Worm (Caenorhabditis elegans) whole organism, dauer: ENCODE results near the gene T14E8.2.

Experiments
- unc-62 ChIP-seq: sonication (generic microtip); optimal IDR thresholded peaks from 2 replicates; lab custom pipeline; 2017; ENCODE audit warnings: missing biosample characterization, missing genetic modification reagents, missing genetic modification characterization

Gene T14E8.2

ce11 chrX:6542692-6543091 lies at the start of gene T14E8.2:
T14E8.2 (plus strand) TSS chrX:6542992.
- no peak for TF ChIP-seq unc-62 (GFP tag; lab: Kevin White, UChicago)

- TF ChIP-seq unc-62 (GFP tag; lab: Kevin White, UChicago): no peak
These were observed 43.1 kb upstream of the T14E8.2 start, which contains the start of gene actl-1 for ce11 chrX:6499736-6500135. actl-1 (minus strand) TSS chrX:6499836.

ce11 chrX:6503148-6503547 lies 39.6 kb upstream of the T14E8.2 start:
- TF ChIP-seq unc-62 (GFP tag; lab: Kevin White, UChicago): no peak

ce11 chrX:6505008-6505407 lies 37.8 kb upstream of the T14E8.2 start, which contains the start of gene cdf-1:
cdf-1 (minus strand) TSS chrX:6505143.
- TF ChIP-seq unc-62 (GFP tag; lab: Kevin White, UChicago): no peak

- no peak for TF ChIP-seq unc-62 (GFP tag; lab: Kevin White, UChicago)
These were observed 37.1 kb upstream of the T14E8.2 start, which contains the start of gene glr-8 for ce11 chrX:6505662-6506061. glr-8 (plus strand) TSS chrX:6505980.

DNA sequence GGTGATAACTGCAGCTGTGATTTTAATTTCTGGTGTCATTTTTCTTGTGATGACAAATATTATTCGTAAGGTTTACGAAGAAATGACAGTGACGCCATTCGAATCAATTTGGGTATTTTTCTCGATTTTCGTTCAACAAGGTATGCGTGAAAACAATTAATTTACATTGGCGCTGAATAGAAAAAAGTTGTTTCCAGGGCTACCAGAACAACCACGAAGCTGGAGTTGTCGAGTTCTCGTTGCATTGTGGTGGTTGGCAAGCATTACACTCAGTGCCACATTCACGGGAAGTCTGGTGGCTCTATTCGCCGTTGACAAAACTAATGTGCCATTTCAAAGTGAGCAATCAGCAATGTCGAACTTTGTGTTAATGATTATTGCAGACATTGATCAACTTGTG lies 35.1 kb upstream of the T14E8.2 start:
- TF ChIP-seq unc-62 (GFP tag; lab: Kevin White, UChicago): no peak

DNA sequence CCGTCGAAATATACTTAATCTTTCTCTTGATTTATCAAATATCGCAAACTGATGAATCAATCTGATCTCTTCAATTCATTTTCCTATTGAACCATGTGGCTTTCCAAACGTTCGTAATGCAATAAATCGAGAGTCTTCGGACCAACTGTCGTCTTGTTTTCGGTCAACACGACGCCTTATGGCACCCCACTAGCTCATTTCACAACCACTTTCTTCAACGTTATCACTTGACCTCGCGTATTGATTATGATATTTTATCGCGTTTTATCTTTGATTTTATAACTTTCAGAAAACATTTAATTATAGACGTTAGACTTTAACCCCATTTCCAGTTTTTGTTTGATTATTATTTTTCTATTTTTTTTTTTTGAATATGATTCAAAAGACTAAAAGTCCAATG lies 33.0 kb upstream of the T14E8.2 start:
- no peak for TF ChIP-seq unc-62 (GFP tag; lab: Kevin White, UChicago)

DNA sequence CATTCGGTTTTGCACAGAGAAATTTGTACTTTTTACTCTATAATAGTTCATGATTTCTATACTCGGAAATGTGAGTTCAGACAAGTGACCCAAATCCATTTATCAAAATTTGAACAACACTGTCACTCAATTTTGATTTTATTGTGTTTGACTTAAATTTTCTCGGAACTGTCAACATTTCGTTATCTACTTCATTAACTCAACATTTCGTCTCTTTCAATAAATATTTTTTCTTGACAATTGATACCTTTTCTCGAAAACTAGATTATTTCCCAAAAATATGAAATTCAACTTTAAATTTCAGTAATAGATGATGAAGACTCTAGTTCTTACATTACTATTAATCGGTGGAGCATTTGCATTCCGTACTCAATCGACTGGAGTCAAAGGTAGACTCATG lies 32.2 kb upstream of the T14E8.2 start, which contains the start of gene ttr-36:
ttr-36 (plus strand) TSS at position 301 of the 400 bp plus-strand sequence.
- TF ChIP-seq unc-62 (GFP tag; lab: Kevin White, UChicago): no peak

ce11 chrX:6511985-6512384 lies 30.8 kb upstream of the T14E8.2 start, which contains the start of gene ttr-35:
ttr-35 (plus strand) TSS chrX:6512285.
- TF ChIP-seq unc-62 (GFP tag; lab: Kevin White, UChicago): no peak

DNA sequence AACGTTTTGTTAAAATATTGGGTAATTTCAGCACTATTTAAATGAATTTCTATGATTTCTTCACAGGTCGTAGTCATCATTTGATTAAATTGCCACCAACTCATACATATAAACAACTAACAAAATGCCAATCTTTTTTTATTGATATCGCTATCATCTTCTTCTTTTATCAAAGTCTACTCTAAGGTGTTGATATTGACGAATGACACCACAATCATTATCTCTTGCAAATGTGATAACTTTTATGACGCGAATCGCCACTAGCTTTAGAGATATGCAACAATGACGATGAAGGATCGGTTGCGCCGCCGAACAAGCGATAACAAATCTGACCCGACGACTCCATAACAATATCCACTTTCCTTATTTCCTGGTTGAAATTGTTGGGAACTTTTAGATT lies 28.3 kb upstream of the T14E8.2 start:
- TF ChIP-seq unc-62 (GFP tag; lab: Kevin White, UChicago): no peak

- TF ChIP-seq unc-62 (GFP tag; lab: Kevin White, UChicago): no peak
These were observed 27.5 kb upstream of the T14E8.2 start for ce11 chrX:6515267-6515666.

ce11 chrX:6517025-6517770 lies 25.6 kb upstream of the T14E8.2 start:
- TF ChIP-seq unc-62 (GFP tag; lab: Kevin White, UChicago): no peak

- no peak for TF ChIP-seq unc-62 (GFP tag; lab: Kevin White, UChicago)
These were observed 24.3 kb upstream of the T14E8.2 start, which contains the start of gene ets-4 for ce11 chrX:6518537-6518936. ets-4 (plus strand) TSS chrX:6518883.

DNA sequence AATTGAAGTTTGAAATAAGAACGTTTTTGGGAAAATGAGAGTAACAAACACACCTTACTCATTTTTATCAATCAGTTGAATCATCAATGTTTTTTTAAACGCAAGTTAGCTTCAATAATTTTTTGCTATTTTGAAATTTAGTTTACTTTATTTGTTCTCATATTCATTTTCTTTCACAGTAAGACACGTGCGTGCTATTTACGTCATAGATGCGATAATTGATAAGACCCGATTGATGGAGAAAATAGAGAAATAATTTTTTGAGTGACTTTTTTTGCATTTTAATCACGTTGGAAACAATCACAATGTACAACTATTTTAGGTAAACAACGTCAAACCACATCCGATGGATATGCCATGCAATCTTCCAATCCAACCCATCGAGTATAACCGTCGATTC lies 23.3 kb upstream of the T14E8.2 start:
- TF ChIP-seq unc-62 (GFP tag; lab: Kevin White, UChicago): no peak

DNA sequence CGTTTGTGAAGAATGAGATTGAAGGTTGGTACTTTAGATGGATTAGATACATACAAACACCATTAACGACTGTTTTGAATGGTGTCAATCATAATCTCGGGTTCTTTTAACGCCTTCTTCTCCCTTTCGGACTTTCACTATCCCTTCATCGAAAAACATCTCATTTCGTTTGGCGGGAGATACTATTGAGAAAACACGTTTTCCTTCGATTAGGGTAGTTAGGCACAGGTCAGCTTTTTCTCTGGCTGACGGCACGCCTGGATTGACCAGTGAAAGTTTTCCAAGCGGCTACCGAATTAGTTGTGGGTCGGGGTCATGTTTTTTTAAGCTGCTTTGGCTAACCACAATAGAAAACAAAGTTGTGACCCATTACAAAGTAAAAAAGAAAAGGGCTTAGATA lies 22.8 kb upstream of the T14E8.2 start:
- TF ChIP-seq unc-62 (GFP tag; lab: Kevin White, UChicago): no peak

DNA sequence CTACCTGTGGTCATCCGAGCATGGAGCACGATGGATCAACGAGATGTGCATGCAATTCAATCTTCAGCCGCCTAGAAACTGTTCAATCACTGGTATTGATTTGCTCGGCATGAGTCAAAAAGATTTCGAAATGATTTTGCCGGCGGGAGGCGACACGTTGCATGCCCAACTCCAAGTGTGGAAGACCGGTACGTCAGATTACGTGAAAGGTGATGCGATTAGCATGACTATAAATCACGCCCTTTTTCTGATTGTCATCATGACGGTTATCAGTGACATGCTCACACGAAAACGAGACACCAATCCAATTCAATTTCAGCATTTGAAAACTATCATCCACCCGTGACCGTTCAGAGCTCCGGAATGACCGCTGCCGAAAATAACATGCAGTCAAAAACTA lies 22.1 kb upstream of the T14E8.2 start:
- no peak for TF ChIP-seq unc-62 (GFP tag; lab: Kevin White, UChicago)

ce11 chrX:6522634-6523070 lies 20.1 kb upstream of the T14E8.2 start:
- TF ChIP-seq unc-62 (GFP tag; lab: Kevin White, UChicago): no peak
